Worm (Caenorhabditis elegans) whole organism, L3 larva: Measurements from ENCODE around the gene mvb-12.

Source experiments
- ama-1 ChIP-seq: fragments of 150-350 bp; optimal IDR thresholded peaks from 2 replicates; lab custom pipeline; 2018
- ceh-16 ChIP-seq: sonication (generic microtip); optimal IDR thresholded peaks from 2 replicates; lab custom pipeline; 2017; ENCODE audit warnings: missing biosample characterization, missing genetic modification characterization
- ceh-82 ChIP-seq: fragments of 150-350 bp; optimal IDR thresholded peaks from 2 replicates; lab custom pipeline; 2014; ENCODE audit warnings: missing biosample characterization, missing genetic modification characterization
- ceh-9 ChIP-seq: sonication (generic microtip); optimal IDR thresholded peaks from 2 replicates; lab custom pipeline; 2018; ENCODE audit warnings: missing biosample characterization, missing genetic modification characterization
- daf-12 ChIP-seq: fragments of 150-350 bp; optimal IDR thresholded peaks from 2 replicates; lab custom pipeline; 2014; ENCODE audit warnings: missing biosample characterization, missing genetic modification reagents, missing genetic modification characterization
- egl-5 ChIP-seq: fragments of 150-350 bp; optimal IDR thresholded peaks from 2 replicates; lab custom pipeline; 2017; ENCODE audit warnings: missing biosample characterization, missing genetic modification reagents, missing genetic modification characterization, inconsistent platforms
- elt-1 ChIP-seq: fragments of 150-350 bp; optimal IDR thresholded peaks from 2 replicates; lab custom pipeline; 2014; ENCODE audit warnings: missing biosample characterization, missing genetic modification characterization
- elt-2 ChIP-seq: sonication (generic microtip); optimal IDR thresholded peaks from 2 replicates; lab custom pipeline; 2016; ENCODE audit warnings: missing genetic modification reagents, mild to moderate bottlenecking, missing genetic modification characterization, missing compliant biosample characterization
- elt-3 ChIP-seq, 3 experiments: fragments of 150-350 bp in 1 of 3; sonication (generic microtip) in 2 of 3; optimal IDR thresholded peaks; 2 replicates in 2 of 3; 4 replicates in 1 of 3; lab custom pipeline; 2014 to 2017; ENCODE audit warnings: missing biosample characterization in 3 of 3, missing genetic modification characterization in 3 of 3
- fkh-10 ChIP-seq: sonication (generic microtip); optimal IDR thresholded peaks from 2 replicates; lab custom pipeline; 2017; ENCODE audit warnings: missing biosample characterization, missing genetic modification reagents, missing genetic modification characterization
- fkh-2 ChIP-seq: fragments of 150-350 bp; optimal IDR thresholded peaks from 2 replicates; lab custom pipeline; 2014; ENCODE audit warnings: missing biosample characterization, missing genetic modification reagents, missing genetic modification characterization
- fos-1 ChIP-seq: fragments of 150-350 bp; optimal IDR thresholded peaks from 2 replicates; lab custom pipeline; 2014; ENCODE audit warnings: missing biosample characterization, missing genetic modification characterization
- jun-1 ChIP-seq: fragments of 150-350 bp; optimal IDR thresholded peaks from 2 replicates; lab custom pipeline; 2014; ENCODE audit warnings: missing biosample characterization, missing genetic modification reagents, missing genetic modification characterization
- lin-39 ChIP-seq: fragments of 150-350 bp; optimal IDR thresholded peaks from 2 replicates; lab custom pipeline; 2018; ENCODE audit warnings: missing biosample characterization, missing genetic modification reagents, missing genetic modification characterization
- lsy-12 ChIP-seq: sonication (generic microtip); optimal IDR thresholded peaks from 2 replicates; lab custom pipeline; 2016; ENCODE audit warnings: mild to moderate bottlenecking, missing genetic modification characterization, missing compliant biosample characterization
- mdl-1 ChIP-seq: fragments of 150-350 bp; optimal IDR thresholded peaks from 2 replicates; lab custom pipeline; 2014; ENCODE audit warnings: missing biosample characterization, missing genetic modification characterization
- mml-1 ChIP-seq: fragments of 150-350 bp; sonication (generic microtip); optimal IDR thresholded peaks from 3 replicates; lab custom pipeline; 2014; ENCODE audit warnings: missing biosample characterization, missing genetic modification characterization
- nfya-1 ChIP-seq: sonication (generic microtip); optimal IDR thresholded peaks from 2 replicates; lab custom pipeline; 2017; ENCODE audit warnings: missing genetic modification characterization, mild to moderate bottlenecking, missing compliant biosample characterization, antibody characterized with exemption, moderate library complexity; ENCODE audit not compliant: insufficient read depth
- nhr-11 ChIP-seq: fragments of 150-350 bp; optimal IDR thresholded peaks from 2 replicates; lab custom pipeline; 2014; ENCODE audit warnings: missing biosample characterization, missing genetic modification characterization
- nhr-12 ChIP-seq: fragments of 150-350 bp; optimal IDR thresholded peaks from 2 replicates; lab custom pipeline; 2014; ENCODE audit warnings: missing biosample characterization, missing genetic modification characterization
- nhr-237 ChIP-seq: fragments of 150-350 bp; optimal IDR thresholded peaks from 2 replicates; lab custom pipeline; 2014; ENCODE audit warnings: missing biosample characterization, missing genetic modification characterization
- nhr-28 ChIP-seq: fragments of 150-350 bp; optimal IDR thresholded peaks from 2 replicates; lab custom pipeline; 2014; ENCODE audit warnings: missing biosample characterization, missing genetic modification characterization
- nhr-43 ChIP-seq: sonication (generic microtip); optimal IDR thresholded peaks from 2 replicates; lab custom pipeline; 2016; ENCODE audit warnings: mild to moderate bottlenecking, missing genetic modification characterization, missing compliant biosample characterization; ENCODE audit not compliant: poor library complexity, severe bottlenecking
- pha-4 ChIP-seq: fragments of 150-350 bp; optimal IDR thresholded peaks from 2 replicates; lab custom pipeline; 2014; ENCODE audit warnings: missing biosample characterization, missing genetic modification reagents, missing genetic modification characterization
- pqm-1 ChIP-seq: fragments of 150-350 bp; optimal IDR thresholded peaks from 2 replicates; lab custom pipeline; 2017; ENCODE audit warnings: missing biosample characterization, missing genetic modification characterization, inconsistent platforms
- snpc-4 ChIP-seq: fragments of 150-350 bp; optimal IDR thresholded peaks from 2 replicates; lab custom pipeline; 2014; ENCODE audit warnings: missing biosample characterization, missing genetic modification characterization
- unc-39 ChIP-seq: sonication (generic microtip); optimal IDR thresholded peaks from 4 replicates; lab custom pipeline; 2017; ENCODE audit warnings: missing biosample characterization, missing genetic modification characterization
- unc-62 ChIP-seq: fragments of 150-350 bp; sonication (generic microtip); optimal IDR thresholded peaks from 4 replicates; lab custom pipeline; 2014; ENCODE audit warnings: missing biosample characterization, missing genetic modification reagents, missing genetic modification characterization
- ztf-11 ChIP-seq: fragments of 150-350 bp; optimal IDR thresholded peaks from 2 replicates; lab custom pipeline; 2014; ENCODE audit warnings: missing biosample characterization, missing genetic modification characterization

mvb-12 gene

DNA sequence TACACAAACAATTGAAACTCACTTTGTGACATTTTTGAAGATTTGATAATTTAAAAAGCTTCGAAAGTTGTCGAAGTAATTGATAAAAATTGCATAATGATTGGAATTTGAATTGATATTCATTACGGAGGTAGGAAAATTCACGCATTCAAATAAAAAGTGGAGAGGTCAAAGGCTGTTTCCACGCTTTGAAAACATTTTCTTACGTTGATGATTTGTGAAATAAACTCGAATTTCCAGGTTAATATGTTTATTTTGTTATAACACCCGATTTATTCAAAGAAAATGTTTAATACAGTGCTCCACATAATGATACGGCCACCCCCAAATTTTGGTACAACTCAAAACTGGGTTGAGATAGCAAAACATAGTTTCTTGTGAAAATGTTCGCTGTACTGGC lies 27.1 kb upstream of the mvb-12 start, which contains the start of gene C33H5.16:
Gene C33H5.16 (minus strand): TSS at position 101 of the 400 bp plus-strand sequence.
- TF ChIP-seq ceh-82 (tag; lab: Kevin White, UChicago) = no peak

DNA sequence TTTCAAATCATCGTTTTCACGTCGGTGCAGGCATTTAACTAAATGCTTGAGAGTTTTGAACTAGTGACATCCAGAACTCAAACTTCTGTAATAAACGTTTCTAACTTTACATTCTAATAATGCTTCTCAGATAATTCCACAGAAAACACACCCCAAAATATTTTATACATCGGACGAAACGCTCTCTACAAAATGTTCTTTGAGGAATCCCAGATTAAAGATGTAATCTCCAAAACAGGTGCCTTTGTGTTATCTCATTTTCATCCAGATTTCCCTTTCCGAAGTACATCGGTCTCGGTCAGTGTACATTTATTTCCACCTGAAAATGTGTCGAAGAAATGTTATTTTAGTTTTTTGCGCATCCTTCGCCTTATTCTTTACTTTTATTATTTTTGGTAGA lies 25.6 kb upstream of the mvb-12 start, which contains the start of gene C33H5.2:
Gene C33H5.2 (plus strand): TSS at position 301 of the 400 bp plus-strand sequence.
- no peak for TF ChIP-seq pqm-1 (tag; lab: Kevin White, UChicago)
- no peak for TF ChIP-seq nhr-11 (tag; lab: Kevin White, UChicago)
- no peak for TF ChIP-seq ama-1 (lab: Kevin White, UChicago)
- TF ChIP-seq nhr-28 (tag; lab: Kevin White, UChicago) = no peak
- no peak for TF ChIP-seq ceh-9
- no peak for TF ChIP-seq egl-5
- TF ChIP-seq elt-1 (tag; lab: Kevin White, UChicago) = no peak
- TF ChIP-seq nhr-12 (tag; lab: Kevin White, UChicago) = no peak
- no peak for TF ChIP-seq lin-39
- no peak for TF ChIP-seq daf-12 (tag; lab: Kevin White, UChicago)
- no peak for TF ChIP-seq pha-4
- TF ChIP-seq snpc-4 (tag; lab: Kevin White, UChicago) = no peak
- no peak for TF ChIP-seq elt-2 (tag; lab: Kevin White, UChicago)
- TF ChIP-seq nhr-43 (tag; lab: Kevin White, UChicago) = no peak
- TF ChIP-seq fkh-2 (tag; lab: Kevin White, UChicago) = no peak

DNA sequence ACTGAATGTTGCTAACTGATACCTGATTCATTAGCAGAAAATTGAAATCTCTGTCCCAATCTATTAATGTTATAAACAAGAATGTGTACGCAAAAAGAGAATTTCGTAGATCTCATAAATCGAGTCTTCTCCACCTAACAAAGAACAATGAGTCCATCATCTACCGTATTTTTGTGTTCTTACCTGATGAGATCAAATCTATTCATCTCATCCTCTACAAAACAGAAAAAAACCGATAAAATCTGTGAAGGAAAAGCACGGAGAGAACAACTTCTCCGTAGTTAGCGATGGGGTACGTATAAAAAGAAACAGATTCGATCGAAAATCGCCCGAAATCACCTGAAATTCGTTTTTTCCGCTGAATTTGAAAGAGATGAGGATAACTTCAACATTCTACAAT lies 21.7 kb upstream of the mvb-12 start, which contains the start of gene C33H5.1:
Gene C33H5.1 (plus strand): TSS at position 330 of the 400 bp plus-strand sequence.
- TF ChIP-seq elt-1 (tag; lab: Kevin White, UChicago) (peak; percentile 83), fos-1 (no peak)

DNA sequence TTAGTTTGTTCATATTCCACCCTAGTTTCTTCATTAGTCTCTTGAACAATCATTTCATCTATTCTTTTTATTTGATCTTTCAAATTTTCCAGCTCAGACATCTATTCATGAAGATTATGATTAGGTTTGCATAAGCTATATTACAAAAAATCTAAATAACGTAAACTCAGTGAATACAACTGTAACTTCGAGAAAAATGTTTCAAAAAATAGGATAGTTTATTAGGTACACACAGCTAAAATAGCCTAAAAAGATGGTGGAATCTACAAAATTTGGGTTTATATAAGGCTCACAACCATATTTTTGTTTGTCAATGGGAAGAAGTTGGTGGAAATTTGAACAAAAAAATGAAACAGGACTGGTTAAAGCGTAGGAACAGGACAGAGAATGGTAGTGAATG lies 17.6 kb upstream of the mvb-12 start, which contains the start of gene zgpa-1:
Gene zgpa-1 (minus strand): TSS at position 101 of the 400 bp plus-strand sequence.
- TF ChIP-seq ama-1 (lab: Kevin White, UChicago) = no peak
- no peak for TF ChIP-seq unc-39
- no peak for TF ChIP-seq nhr-43 (tag; lab: Kevin White, UChicago)
- TF ChIP-seq ceh-16 (tag; lab: Kevin White, UChicago) = no peak
- TF ChIP-seq jun-1 = no peak
- no peak for TF ChIP-seq ztf-11 (tag; lab: Kevin White, UChicago)
- TF ChIP-seq elt-3 (tag; optimal IDR thresholded peaks at IDR 0.05; lab: Kevin White, UChicago) = no peak
- TF ChIP-seq nhr-11 (tag; lab: Kevin White, UChicago) = no peak
- no peak for TF ChIP-seq mdl-1
- no peak for TF ChIP-seq nhr-237 (tag; lab: Kevin White, UChicago)
- TF ChIP-seq unc-62 (GFP tag; lab: Kevin White, UChicago) = no peak

DNA sequence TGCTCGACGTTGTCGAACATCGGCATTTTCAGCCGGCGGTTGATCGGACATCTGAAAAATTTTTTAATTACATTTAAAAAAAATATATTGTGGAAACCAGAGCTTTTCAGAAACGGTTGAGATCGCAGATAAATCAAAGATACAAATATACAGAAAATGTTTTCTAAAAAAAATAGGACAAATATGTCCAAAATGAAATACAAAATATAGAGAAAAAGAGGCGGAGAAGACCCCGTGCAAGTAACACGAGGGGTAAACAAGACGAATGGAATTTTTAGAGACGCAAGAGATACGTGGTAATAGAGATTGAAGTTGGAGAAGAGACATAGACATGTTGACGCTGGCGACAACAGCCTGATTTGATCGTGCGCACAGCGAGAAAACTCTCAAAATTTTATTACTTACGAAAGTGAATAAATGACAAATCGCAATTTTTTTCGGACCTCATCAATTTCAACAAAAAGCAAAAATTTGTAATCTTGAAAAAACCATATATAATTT lies 14.6 kb upstream of the mvb-12 start, which contains the start of gene cdgs-1:
Gene cdgs-1 (minus strand): TSS at position 51 of the 501 bp plus-strand sequence.
- TF ChIP-seq nhr-11 (tag; lab: Kevin White, UChicago) = no peak
- TF ChIP-seq lsy-12 = no peak
- TF ChIP-seq mdl-1 = peak; percentile 26
- peak; percentile 72 for TF ChIP-seq fkh-10 (GFP tag; lab: Kevin White, UChicago)
- peak; percentile 58 for TF ChIP-seq egl-5
- peak; percentile 1 for TF ChIP-seq pqm-1 (tag; lab: Kevin White, UChicago)
- TF ChIP-seq elt-2 (tag; lab: Kevin White, UChicago) = peak; percentile 27
- peak; percentile 55 for TF ChIP-seq fkh-2 (tag; lab: Kevin White, UChicago)
- peak; percentile 49 for TF ChIP-seq snpc-4 (tag; lab: Kevin White, UChicago)
- no peak for TF ChIP-seq mml-1 (tag; lab: Kevin White, UChicago)
- peak; percentile 69 for TF ChIP-seq nfya-1
- peak; percentile 84 for TF ChIP-seq pha-4

DNA sequence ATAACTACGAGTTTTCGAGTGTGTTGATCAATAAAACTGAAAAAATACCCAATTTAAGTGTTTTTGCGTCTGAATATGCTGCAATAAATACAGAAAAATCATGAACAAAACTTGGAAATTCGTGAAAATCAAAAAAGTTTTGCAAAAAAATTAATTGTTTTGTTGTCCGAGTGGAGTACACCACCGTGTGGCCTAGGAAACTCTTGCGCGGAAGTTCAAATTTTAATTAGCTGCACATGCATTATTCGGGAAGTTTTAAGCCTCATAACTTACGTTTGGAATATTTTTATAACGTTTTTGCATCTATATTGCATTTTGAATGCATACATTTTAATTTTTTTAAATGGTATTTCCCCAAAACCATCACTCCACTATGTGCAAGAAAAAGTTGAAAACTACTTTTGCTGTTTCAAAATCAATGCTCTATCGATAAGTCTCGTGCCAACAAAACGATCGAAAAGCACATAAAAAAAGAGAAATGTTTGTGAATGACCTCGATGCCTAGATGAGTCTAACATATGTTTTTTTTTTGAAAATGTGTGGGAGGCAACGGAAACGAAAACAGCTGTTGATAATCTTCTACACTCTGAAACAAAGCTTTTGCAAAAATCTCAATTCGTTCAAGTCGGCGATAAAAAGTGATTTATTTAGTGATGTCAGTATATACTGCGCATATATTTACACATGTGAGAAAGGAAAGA lies 13.8 kb upstream of the mvb-12 start:
- peak; percentile 80 for TF ChIP-seq egl-5
- peak; percentile 11 for TF ChIP-seq nfya-1
- no peak for TF ChIP-seq ama-1 (lab: Kevin White, UChicago)
- TF ChIP-seq pha-4 = peak; percentile 4
- peak; percentile 38 for TF ChIP-seq nhr-43 (tag; lab: Kevin White, UChicago)
